Fruit fly (Drosophila melanogaster) whole organism, embryonic: ENCODE measurements around the gene CG10621.
A peak's percentile ranks its signal among the peaks of the same experiment; 100 is the strongest.

Source experiments
- Abd-B ChIP-seq: fragments of 200-800 bp; sonication (Bioruptor generic); optimal IDR thresholded peaks from 2 replicates; lab custom pipeline; 2018; ENCODE audit warnings: missing biosample characterization, mild to moderate bottlenecking, missing genetic modification characterization, moderate library complexity
- Bteb2 ChIP-seq: fragments of 200-800 bp; sonication (Bioruptor generic); optimal IDR thresholded peaks from 2 replicates; lab custom pipeline; 2016; ENCODE audit warnings: missing biosample characterization, missing genetic modification characterization
- CG15269 ChIP-seq: fragments of 200-800 bp; sonication (Bioruptor generic); optimal IDR thresholded peaks from 2 replicates; lab custom pipeline; 2018; ENCODE audit warnings: missing biosample characterization, mild to moderate bottlenecking, missing genetic modification characterization, moderate library complexity
- CG15479 ChIP-seq: fragments of 200-800 bp; sonication (Bioruptor generic); optimal IDR thresholded peaks from 3 replicates; lab custom pipeline; 2019; ENCODE audit warnings: missing biosample characterization, mild to moderate bottlenecking, missing genetic modification characterization, moderate library complexity
- CG3838 ChIP-seq: fragments of 200-800 bp; sonication (Bioruptor generic); optimal IDR thresholded peaks from 3 replicates; lab custom pipeline; 2016; ENCODE audit warnings: missing biosample characterization, missing genetic modification characterization
- CG5180 ChIP-seq: fragments of 200-800 bp; sonication (Bioruptor generic); optimal IDR thresholded peaks from 3 replicates; lab custom pipeline; 2017; ENCODE audit warnings: missing biosample characterization, missing genetic modification characterization, mild to moderate bottlenecking, moderate library complexity, missing genetic modification reagents
- CG5245 ChIP-seq: fragments of 200-800 bp; sonication (Bioruptor generic); optimal IDR thresholded peaks from 3 replicates; lab custom pipeline; 2016; ENCODE audit warnings: missing biosample characterization, missing genetic modification characterization
- CG6175 ChIP-seq: fragments of 200-800 bp; sonication (Bioruptor generic); IDR thresholded peaks from 3 replicates; pipeline ENCODE4 v1.3.6; 2022; ENCODE audit warnings: missing biosample characterization, missing genetic modification characterization
- CG6689 ChIP-seq: fragments of 200-800 bp; sonication (Bioruptor generic); IDR thresholded peaks from 2 replicates; pipeline ENCODE4 v1.3.6; 2022; ENCODE audit warnings: missing biosample characterization, missing genetic modification characterization
- CG6854 ChIP-seq: fragments of 200-800 bp; sonication (Bioruptor generic); optimal IDR thresholded peaks from 3 replicates; lab custom pipeline; 2017; ENCODE audit warnings: missing biosample characterization, mild to moderate bottlenecking, missing genetic modification characterization
- CG7372 ChIP-seq: fragments of 200-800 bp; sonication (Bioruptor generic); IDR thresholded peaks from 2 replicates; pipeline ENCODE4 v1.3.6; 2022; ENCODE audit warnings: missing biosample characterization, missing genetic modification characterization
- CG7556 ChIP-seq: fragments of 200-800 bp; sonication (Bioruptor generic); optimal IDR thresholded peaks from 2 replicates; lab custom pipeline; 2017; ENCODE audit warnings: missing biosample characterization, mild to moderate bottlenecking, missing genetic modification characterization
- CG7839 ChIP-seq: fragments of 200-800 bp; sonication (Bioruptor generic); optimal IDR thresholded peaks from 3 replicates; lab custom pipeline; 2018; ENCODE audit warnings: missing biosample characterization, mild to moderate bottlenecking, missing genetic modification characterization, moderate library complexity
- CG7928 ChIP-seq: fragments of 200-800 bp; sonication (Bioruptor generic); optimal IDR thresholded peaks from 2 replicates; lab custom pipeline; 2017; ENCODE audit warnings: missing biosample characterization, mild to moderate bottlenecking, missing genetic modification characterization
- CG9215 ChIP-seq: fragments of 200-800 bp; sonication (Bioruptor generic); IDR thresholded peaks from 2 replicates; pipeline ENCODE4 v1.3.6; 2022; ENCODE audit warnings: missing biosample characterization, missing genetic modification characterization
- Drgx ChIP-seq: fragments of 200-800 bp; sonication (Bioruptor generic); IDR thresholded peaks from 2 replicates; pipeline ENCODE4 v1.3.6; 2022; ENCODE audit warnings: missing biosample characterization, missing genetic modification characterization
- GATAe ChIP-seq: fragments of 200-800 bp; sonication (Bioruptor generic); conservative IDR thresholded peaks from 2 replicates; pipeline ENCODE4 v1.3.6; 2022; ENCODE audit warnings: missing biosample characterization, missing genetic modification characterization
- H2.0 ChIP-seq: fragments of 200-800 bp; sonication (Bioruptor generic); IDR thresholded peaks from 2 replicates; pipeline ENCODE4 v1.3.6; 2022; ENCODE audit warnings: missing biosample characterization, missing genetic modification characterization
- Hmr ChIP-seq: fragments of 200-800 bp; sonication (Bioruptor generic); optimal IDR thresholded peaks from 3 replicates; lab custom pipeline; 2017; ENCODE audit warnings: mild to moderate bottlenecking, missing biosample characterization, missing genetic modification reagents, missing genetic modification characterization
- MESR4 ChIP-seq: fragments of 200-800 bp; sonication (Bioruptor generic); optimal IDR thresholded peaks from 2 replicates; lab custom pipeline; 2018; ENCODE audit warnings: missing biosample characterization, mild to moderate bottlenecking, missing genetic modification characterization, moderate library complexity
- Meics ChIP-seq: fragments of 200-800 bp; sonication (Bioruptor generic); optimal IDR thresholded peaks from 2 replicates; lab custom pipeline; 2017; ENCODE audit warnings: missing biosample characterization, mild to moderate bottlenecking, missing genetic modification characterization
- Nf-YB ChIP-seq: fragments of 200-800 bp; sonication (Bioruptor generic); optimal IDR thresholded peaks from 3 replicates; lab custom pipeline; 2019; ENCODE audit warnings: missing biosample characterization, mild to moderate bottlenecking, missing genetic modification characterization, moderate library complexity
- NfI ChIP-seq: fragments of 200-800 bp; sonication (Bioruptor generic); optimal IDR thresholded peaks from 3 replicates; lab custom pipeline; 2018; ENCODE audit warnings: missing biosample characterization, mild to moderate bottlenecking, missing genetic modification characterization, moderate library complexity
- Sox100B ChIP-seq: fragments of 200-800 bp; sonication (Bioruptor generic); optimal IDR thresholded peaks from 3 replicates; lab custom pipeline; 2018; ENCODE audit warnings: missing biosample characterization, mild to moderate bottlenecking, missing genetic modification characterization
- Sry-β ChIP-seq: fragments of 200-800 bp; sonication (Bioruptor generic); optimal IDR thresholded peaks from 2 replicates; lab custom pipeline; 2018; ENCODE audit warnings: missing biosample characterization, mild to moderate bottlenecking, missing genetic modification characterization, moderate library complexity
- ab ChIP-seq: fragments of 200-800 bp; sonication (Bioruptor generic); optimal IDR thresholded peaks from 2 replicates; lab custom pipeline; 2016; ENCODE audit warnings: missing biosample characterization, missing genetic modification characterization
- bigmax ChIP-seq: fragments of 200-800 bp; sonication (Bioruptor generic); optimal IDR thresholded peaks from 2 replicates; lab custom pipeline; 2018; ENCODE audit warnings: missing biosample characterization, mild to moderate bottlenecking, missing genetic modification characterization
- cato ChIP-seq: fragments of 200-800 bp; sonication (Bioruptor generic); optimal IDR thresholded peaks from 2 replicates; lab custom pipeline; 2016; ENCODE audit warnings: missing biosample characterization, missing genetic modification characterization, borderline replicate concordance
- en ChIP-seq: fragments of 200-800 bp; sonication (Bioruptor generic); optimal IDR thresholded peaks from 2 replicates; lab custom pipeline; 2016; ENCODE audit warnings: missing biosample characterization, missing genetic modification characterization
- ewg ChIP-seq: fragments of 200-800 bp; sonication (Bioruptor generic); optimal IDR thresholded peaks from 3 replicates; lab custom pipeline; 2017; ENCODE audit warnings: mild to moderate bottlenecking, missing biosample characterization, missing genetic modification reagents, missing genetic modification characterization
- fd102C ChIP-seq: fragments of 200-800 bp; sonication (Bioruptor generic); optimal IDR thresholded peaks from 2 replicates; lab custom pipeline; 2018; ENCODE audit warnings: missing biosample characterization, mild to moderate bottlenecking, missing genetic modification characterization, moderate library complexity
- gcm ChIP-seq: fragments of 200-800 bp; sonication (Bioruptor generic); optimal IDR thresholded peaks from 2 replicates; lab custom pipeline; 2019; ENCODE audit warnings: missing biosample characterization, mild to moderate bottlenecking, missing genetic modification characterization, moderate library complexity
- gfzf ChIP-seq: fragments of 200-800 bp; sonication (Bioruptor generic); optimal IDR thresholded peaks from 2 replicates; lab custom pipeline; 2016; ENCODE audit warnings: missing biosample characterization, mild to moderate bottlenecking, missing genetic modification characterization, moderate library complexity
- gro ChIP-seq: fragments of 200-800 bp; sonication (Bioruptor generic); optimal IDR thresholded peaks from 2 replicates; lab custom pipeline; 2016; ENCODE audit warnings: missing biosample characterization, missing genetic modification characterization
- hth ChIP-seq: fragments of >200 bp; optimal IDR thresholded peaks from 2 replicates; lab custom pipeline; 2017; ENCODE audit warnings: inconsistent platforms
- jumu ChIP-seq: fragments of 200-800 bp; sonication (Bioruptor generic); optimal IDR thresholded peaks from 3 replicates; lab custom pipeline; 2016; ENCODE audit warnings: missing biosample characterization, missing genetic modification characterization
- lola ChIP-seq, 3 experiments: fragments of >200 bp in 2 of 3; fragments of 200-800 bp in 1 of 3; sonication (Bioruptor generic) in 1 of 3; optimal IDR thresholded peaks; 2 replicates each; lab custom pipeline; 2017 to 2019; ENCODE audit warnings: missing biosample characterization in 3 of 3, missing genetic modification characterization in 3 of 3, mild to moderate bottlenecking in 1 of 3, moderate library complexity in 1 of 3
- lov ChIP-seq, 2 experiments: fragments of 200-800 bp in 1 of 2; fragments of >200 bp in 1 of 2; sonication (Bioruptor generic) in 1 of 2; IDR thresholded peaks in 1 of 2; optimal IDR thresholded peaks in 1 of 2; 2 replicates in 1 of 2; 3 replicates in 1 of 2; pipeline versions ENCODE4 v1.3.6 to Lab custom; 2017 to 2022; ENCODE audit warnings: missing biosample characterization in 1 of 2, missing genetic modification characterization in 1 of 2
- mirr ChIP-seq: fragments of 200-800 bp; sonication (Bioruptor generic); optimal IDR thresholded peaks from 3 replicates; lab custom pipeline; 2018; ENCODE audit warnings: missing biosample characterization, mild to moderate bottlenecking, missing genetic modification characterization
- pzg ChIP-seq: fragments of 200-800 bp; sonication (Bioruptor generic); optimal IDR thresholded peaks from 3 replicates; lab custom pipeline; 2018; ENCODE audit warnings: missing biosample characterization, mild to moderate bottlenecking, missing genetic modification characterization, moderate library complexity
- salm ChIP-seq: fragments of 200-800 bp; sonication (Bioruptor generic); optimal IDR thresholded peaks from 2 replicates; lab custom pipeline; 2018; ENCODE audit warnings: missing biosample characterization, mild to moderate bottlenecking, missing genetic modification characterization
- sc ChIP-seq, 3 experiments: fragments of >200 bp in 2 of 3; fragments of 200-800 bp in 1 of 3; sonication (Bioruptor generic) in 1 of 3; optimal IDR thresholded peaks; 2 replicates in 2 of 3; 3 replicates in 1 of 3; lab custom pipeline; 2017; ENCODE audit warnings: mild to moderate bottlenecking in 1 of 3, missing biosample characterization in 1 of 3, missing genetic modification characterization in 1 of 3, missing genetic modification reagents in 1 of 3
- scrt ChIP-seq: fragments of 200-800 bp; sonication (Bioruptor generic); optimal IDR thresholded peaks from 2 replicates; lab custom pipeline; 2018; ENCODE audit warnings: missing biosample characterization, mild to moderate bottlenecking, missing genetic modification characterization, moderate library complexity
- sens ChIP-seq: fragments of 200-800 bp; sonication (Bioruptor generic); peaks from one replicate; lab custom pipeline; 2016; ENCODE audit warnings: missing biosample characterization, missing genetic modification characterization
- sens-2 ChIP-seq: fragments of 200-800 bp; sonication (Bioruptor generic); IDR thresholded peaks from 2 replicates; pipeline ENCODE4 v1.3.6; 2022; ENCODE audit warnings: missing biosample characterization, missing genetic modification characterization
- tna ChIP-seq: fragments of 200-800 bp; sonication (Bioruptor generic); IDR thresholded peaks from 2 replicates; pipeline ENCODE4 v1.3.6; 2022; ENCODE audit warnings: missing biosample characterization, missing genetic modification characterization; ENCODE audit not compliant: partially characterized antibody
- ttk ChIP-seq: fragments of 200-800 bp; sonication (Bioruptor generic); IDR thresholded peaks from 2 replicates; pipeline ENCODE4 v2.1.2; 2022; ENCODE audit warnings: missing biosample characterization, missing genetic modification characterization
- unpg ChIP-seq: fragments of 200-800 bp; sonication (Bioruptor generic); optimal IDR thresholded peaks from 3 replicates; lab custom pipeline; 2018; ENCODE audit warnings: missing biosample characterization, mild to moderate bottlenecking, missing genetic modification characterization, moderate library complexity
- usp ChIP-seq: fragments of >200 bp; optimal IDR thresholded peaks from 2 replicates; lab custom pipeline; 2017; ENCODE audit warnings: missing biosample characterization, missing genetic modification characterization
- zfh2 ChIP-seq: fragments of 200-800 bp; sonication (Bioruptor generic); optimal IDR thresholded peaks from 2 replicates; lab custom pipeline; 2016; ENCODE audit warnings: missing biosample characterization, missing genetic modification characterization

CG10621 gene

dm6 chr2L:18966214-18966556 lies 12.0 kb upstream of the CG10621 start (continued):
- no peak for TF ChIP-seq ewg (GFP tag; lab: Kevin White, UChicago)
- peak; percentile 77 for TF ChIP-seq Hmr (GFP tag; lab: Kevin White, UChicago)
- no peak for TF ChIP-seq en (GFP tag; lab: Kevin White, UChicago)
- peak; percentile 61 for TF ChIP-seq Bteb2 (GFP tag; lab: Kevin White, UChicago)
- no peak for TF ChIP-seq lov (optimal IDR thresholded peaks at IDR 0.05; lab: Kevin White, UChicago)
- TF ChIP-seq lov (GFP tag; IDR thresholded peaks at IDR 0.05; lab: Robert Waterston, UW): no peak
- TF ChIP-seq Abd-B (GFP tag; lab: Kevin White, UChicago): peak; percentile 53
- peak; percentile 82 for TF ChIP-seq CG15269
- peak; percentile 61 for TF ChIP-seq gro (GFP tag; lab: Kevin White, UChicago)
- peak; percentile 15 for TF ChIP-seq salm
- TF ChIP-seq MESR4 (GFP tag; lab: Kevin White, UChicago): no peak
- TF ChIP-seq cato: no peak
- no peak for TF ChIP-seq mirr (GFP tag; lab: Kevin White, UChicago)
- peak in 1 of 3 experiments; percentile 6 for TF ChIP-seq lola (GFP tag; optimal IDR thresholded peaks at IDR 0.05; lab: Kevin White, UChicago)
- no peak for TF ChIP-seq fd102C
- no peak for TF ChIP-seq pzg (GFP tag; lab: Kevin White, UChicago)
- peak; percentile 62 for TF ChIP-seq CG7556 (GFP tag; lab: Kevin White, UChicago)
- TF ChIP-seq bigmax (GFP tag; lab: Kevin White, UChicago): no peak
- peak; percentile 88 for TF ChIP-seq CG6175 (GFP tag; lab: Robert Waterston, UW)
- TF ChIP-seq CG7372: peak; percentile 91
- TF ChIP-seq Meics (GFP tag; lab: Kevin White, UChicago): peak; percentile 89
- no peak for TF ChIP-seq ab (GFP tag; lab: Kevin White, UChicago)
- peak; percentile 84 for TF ChIP-seq ttk (GFP tag; lab: Robert Waterston, UW)
- TF ChIP-seq CG6854 (GFP tag; lab: Kevin White, UChicago): peak; percentile 65
- TF ChIP-seq scrt (GFP tag; lab: Kevin White, UChicago): peak; percentile 76
- no peak for TF ChIP-seq usp (GFP tag; lab: Kevin White, UChicago)
- TF ChIP-seq tna (GFP tag; lab: Robert Waterston, UW): no peak
- peak; percentile 49 for TF ChIP-seq CG3838 (GFP tag; lab: Kevin White, UChicago)
- TF ChIP-seq CG7928 (GFP tag; lab: Kevin White, UChicago): peak; percentile 49
- peak; percentile 88 for TF ChIP-seq CG6689 (GFP tag; lab: Robert Waterston, UW)
- no peak for TF ChIP-seq hth
- TF ChIP-seq CG5245: peak; percentile 19
- peak; percentile 88 for TF ChIP-seq H2.0
- TF ChIP-seq CG7839 (tag; lab: Kevin White, UChicago): peak; percentile 86
- TF ChIP-seq GATAe (GFP tag; lab: Robert Waterston, UW): peak; percentile 89
- peak; percentile 26 for TF ChIP-seq gcm (GFP tag; lab: Kevin White, UChicago)
- TF ChIP-seq Sry-β (GFP tag; lab: Kevin White, UChicago): no peak
- TF ChIP-seq sc (optimal IDR thresholded peaks at IDR 0.05; lab: Kevin White, UChicago): no peak
- TF ChIP-seq sc (GFP tag; optimal IDR thresholded peaks at IDR 0.05; lab: Kevin White, UChicago): no peak
- TF ChIP-seq Nf-YB (GFP tag; lab: Kevin White, UChicago): peak; percentile 8
- peak; percentile 85 for TF ChIP-seq CG9215
- no peak for TF ChIP-seq CG15479 (GFP tag; lab: Kevin White, UChicago)
- no peak for TF ChIP-seq gfzf (GFP tag; lab: Kevin White, UChicago)
- no peak for TF ChIP-seq CG5180 (GFP tag; lab: Kevin White, UChicago)
- peak; percentile 77 for TF ChIP-seq Drgx
- TF ChIP-seq unpg (GFP tag; lab: Kevin White, UChicago): peak; percentile 79
- TF ChIP-seq Sox100B (GFP tag; lab: Kevin White, UChicago): peak; percentile 16
- TF ChIP-seq jumu (GFP tag; lab: Kevin White, UChicago): no peak
- TF ChIP-seq sens-2 (GFP tag; lab: Robert Waterston, UW): peak; percentile 36; the same call in 1 of the 2 replicates
- TF ChIP-seq NfI: peak; percentile 73
- TF ChIP-seq zfh2 (GFP tag; lab: Kevin White, UChicago): peak; percentile 55
- peak; percentile 85 for TF ChIP-seq sens (GFP tag; lab: Kevin White, UChicago)
